Fruit fly (Drosophila melanogaster): ENCODE results near the gene CG6813.

The CG6813 gene

dm6 chr3R:11613252-11614036 lies 13.0 kb downstream of the CG6813 start (continued):
- TF ChIP-seq tgo (GFP tag; IDR thresholded peaks at IDR 0.05), result peak; percentile 65
- TF ChIP-seq CG16813 (GFP tag; IDR thresholded peaks at IDR 0.05; ENCODE audit: partially characterized antibody), result peak; percentile 46; the same call in 1 of the 3 replicates
- no peak for TF ChIP-seq CG6854 (GFP tag; optimal IDR thresholded peaks at IDR 0.05)
- no peak for TF ChIP-seq CG43689 (GFP tag; IDR thresholded peaks at IDR 0.05)
- peak; percentile 20 for TF ChIP-seq grn (GFP tag; optimal IDR thresholded peaks at IDR 0.05)
- peak; percentile 9 for TF ChIP-seq Elba2 (GFP tag; optimal IDR thresholded peaks at IDR 0.05)
- TF ChIP-seq CG17829 (tag; optimal IDR thresholded peaks at IDR 0.05), result peak; percentile 78
- no peak for TF ChIP-seq Trl (optimal IDR thresholded peaks at IDR 0.05)
- TF ChIP-seq Trl (GFP tag; optimal IDR thresholded peaks at IDR 0.05), result peak; percentile 39
- peak; percentile 75 for TF ChIP-seq H15 (GFP tag; IDR thresholded peaks at IDR 0.05)
- peak; percentile 31 for TF ChIP-seq HHEX (GFP tag; optimal IDR thresholded peaks at IDR 0.05)
- TF ChIP-seq trem (tag; optimal IDR thresholded peaks at IDR 0.05), result peak; percentile 60
- no peak for TF ChIP-seq bigmax (GFP tag; optimal IDR thresholded peaks at IDR 0.05)
- TF ChIP-seq gcm (GFP tag; optimal IDR thresholded peaks at IDR 0.05), result peak; percentile 89
- TF ChIP-seq Med (GFP tag), result peak; percentile 97
- TF ChIP-seq CG10543 (GFP tag; optimal IDR thresholded peaks at IDR 0.05), result no peak
- TF ChIP-seq Meics (GFP tag; optimal IDR thresholded peaks at IDR 0.05), result peak; percentile 6
- no peak for TF ChIP-seq CG10321 (GFP tag; IDR thresholded peaks at IDR 0.05)
- peak; percentile 25; the same call in 1 of the 3 replicates for TF ChIP-seq CG7963 (GFP tag; IDR thresholded peaks at IDR 0.05; ENCODE audit: partially characterized antibody)
- no peak for TF ChIP-seq BtbVII (GFP tag; optimal IDR thresholded peaks at IDR 0.05)
- peak; percentile 56; the same call in 1 of the 2 replicates for TF ChIP-seq CG17328 (GFP tag; IDR thresholded peaks at IDR 0.05)
- TF ChIP-seq lab (GFP tag; optimal IDR thresholded peaks at IDR 0.05), result peak; percentile 33
- peak; percentile 11; the same call in 1 of the 2 replicates for TF ChIP-seq ap (GFP tag; IDR thresholded peaks at IDR 0.05)
- peak; percentile 47 for TF ChIP-seq CG14710 (tag; optimal IDR thresholded peaks at IDR 0.05)
- peak in 1 of 2 experiments; percentile 54 for TF ChIP-seq bsh (GFP tag; optimal IDR thresholded peaks at IDR 0.05)
- TF ChIP-seq wdn (GFP tag; IDR thresholded peaks at IDR 0.05), result no peak
- TF ChIP-seq CG17359 (tag; optimal IDR thresholded peaks at IDR 0.05), result peak; percentile 41
- TF ChIP-seq otp (GFP tag; IDR thresholded peaks at IDR 0.05), result peak; percentile 60; the same call in 1 of the 3 replicates
- peak; percentile 46 for TF ChIP-seq HmgD (GFP tag; optimal IDR thresholded peaks at IDR 0.05)
- peak; percentile 74 for TF ChIP-seq Gug (GFP tag; IDR thresholded peaks at IDR 0.05)
- peak; percentile 22 for TF ChIP-seq Bteb2 (GFP tag; optimal IDR thresholded peaks at IDR 0.05)
- peak; percentile 60 for TF ChIP-seq PHDP (tag; optimal IDR thresholded peaks at IDR 0.05)
- peak; percentile 55 for TF ChIP-seq CG18764 (GFP tag; optimal IDR thresholded peaks at IDR 0.05)
- TF ChIP-seq CG14014 (GFP tag; IDR thresholded peaks at IDR 0.05), result peak; percentile 64
- TF ChIP-seq bbx (GFP tag; IDR thresholded peaks at IDR 0.05; ENCODE audit: partially characterized antibody), result peak; percentile 61
- peak; percentile 82 for TF ChIP-seq CG9932 (GFP tag; IDR thresholded peaks at IDR 0.05)
- TF ChIP-seq pan (optimal IDR thresholded peaks at IDR 0.05), result no peak
- TF ChIP-seq pan (GFP tag; optimal IDR thresholded peaks at IDR 0.05 in 1 of 2, IDR thresholded peaks at IDR 0.05 in 1 of 2), result peak in 1 of 2 experiments; percentile 57
- no peak for TF ChIP-seq abd-A (tag; optimal IDR thresholded peaks at IDR 0.05)
- no peak; the same call in 2 of the 3 replicates for TF ChIP-seq B-H1 (GFP tag; IDR thresholded peaks at IDR 0.05)
- TF ChIP-seq CG34376 (GFP tag; optimal IDR thresholded peaks at IDR 0.05), result no peak
- 0 out of 2 replicates have a peak, but pooled peaks have one; percentile 31 for TF ChIP-seq gt (GFP tag; IDR thresholded peaks at IDR 0.05)
- TF ChIP-seq ewg (GFP tag; optimal IDR thresholded peaks at IDR 0.05), result peak; percentile 5
- TF ChIP-seq Fer3 (tag; optimal IDR thresholded peaks at IDR 0.05), result peak; percentile 35
- TF ChIP-seq repo (GFP tag; optimal IDR thresholded peaks at IDR 0.05), result peak; percentile 3
- TF ChIP-seq CG4328 (GFP tag; optimal IDR thresholded peaks at IDR 0.05), result no peak
- peak in 1 of 2 experiments; percentile 66 for TF ChIP-seq tll (GFP tag; optimal IDR thresholded peaks at IDR 0.05)
- no peak for TF ChIP-seq ato (GFP tag; IDR thresholded peaks at IDR 0.05; ENCODE audit: partially characterized antibody)

Measured in whole organism, embryonic.